Fruit fly (Drosophila melanogaster): ENCODE measurements around the gene CG8292.

CG8292 gene

dm6 chr2L:8211070-8211469 is 6.7 kb downstream of the CG8292 start, which contains the start of gene Ssb-c31a:
Ssb-c31a (plus strand) TSS chr2L:8211347.
- TF ChIP-seq CG14711 (tag; optimal IDR thresholded peaks at IDR 0.05), result peak; percentile 61
- peak; percentile 81 for TF ChIP-seq CG12768 (GFP tag; optimal IDR thresholded peaks at IDR 0.05)
- TF ChIP-seq Clk (GFP tag; optimal IDR thresholded peaks at IDR 0.05), result peak; percentile 42
- peak; percentile 55 for TF ChIP-seq ovo (GFP tag; optimal IDR thresholded peaks at IDR 0.05)
- peak; percentile 50 for TF ChIP-seq cic (GFP tag; optimal IDR thresholded peaks at IDR 0.05)
- TF ChIP-seq CG1620 (GFP tag; optimal IDR thresholded peaks at IDR 0.05), result peak; percentile 88
- TF ChIP-seq pad (GFP tag; optimal IDR thresholded peaks at IDR 0.05), result peak; percentile 69
- peak; percentile 94 for TF ChIP-seq kay (GFP tag; ENCODE audit: borderline replicate concordance)
- TF ChIP-seq Crg-1 (GFP tag; optimal IDR thresholded peaks at IDR 0.05), result peak; percentile 91
- peak; percentile 76 for TF ChIP-seq Mnt (GFP tag; optimal IDR thresholded peaks at IDR 0.05)
- TF ChIP-seq CG7045 (GFP tag; optimal IDR thresholded peaks at IDR 0.05), result peak; percentile 74
- TF ChIP-seq tj (GFP tag; optimal IDR thresholded peaks at IDR 0.05), result peak; percentile 69
- TF ChIP-seq bab1 (GFP tag; optimal IDR thresholded peaks at IDR 0.05), result peak; percentile 71
- TF ChIP-seq CG7101 (tag; optimal IDR thresholded peaks at IDR 0.05), result peak; percentile 83
- peak; percentile 75 for TF ChIP-seq Hr96 (GFP tag; optimal IDR thresholded peaks at IDR 0.05)
- TF ChIP-seq CG5204 (GFP tag; optimal IDR thresholded peaks at IDR 0.05), result peak; percentile 87
- no peak for TF ChIP-seq cnc (optimal IDR thresholded peaks at IDR 0.05)
- peak; percentile 72 for TF ChIP-seq CG33017 (tag; optimal IDR thresholded peaks at IDR 0.05)
- peak; percentile 74 for TF ChIP-seq CG11617 (GFP tag; optimal IDR thresholded peaks at IDR 0.05)
- TF ChIP-seq toe (GFP tag; optimal IDR thresholded peaks at IDR 0.05), result peak; percentile 87

dm6 chr2L:8210468-8210867 is 7.3 kb downstream of the CG8292 start:
- TF ChIP-seq ovo (GFP tag; optimal IDR thresholded peaks at IDR 0.05) (no peak), CG12768 (GFP tag; optimal IDR thresholded peaks at IDR 0.05) (no peak), pad (GFP tag; optimal IDR thresholded peaks at IDR 0.05) (no peak), CG1620 (GFP tag; optimal IDR thresholded peaks at IDR 0.05) (no peak), tj (GFP tag; optimal IDR thresholded peaks at IDR 0.05) (no peak), CG5204 (GFP tag; optimal IDR thresholded peaks at IDR 0.05) (no peak), CG7101 (tag; optimal IDR thresholded peaks at IDR 0.05) (no peak), CG33017 (tag; optimal IDR thresholded peaks at IDR 0.05) (no peak), CG7045 (GFP tag; optimal IDR thresholded peaks at IDR 0.05) (no peak), Crg-1 (GFP tag; optimal IDR thresholded peaks at IDR 0.05) (no peak), kay (GFP tag; ENCODE audit: borderline replicate concordance) (no peak), Mnt (GFP tag; optimal IDR thresholded peaks at IDR 0.05) (no peak), Clk (GFP tag; optimal IDR thresholded peaks at IDR 0.05) (no peak), toe (GFP tag; optimal IDR thresholded peaks at IDR 0.05) (no peak), CG14711 (tag; optimal IDR thresholded peaks at IDR 0.05) (no peak), CG11617 (GFP tag; optimal IDR thresholded peaks at IDR 0.05) (no peak), cic (GFP tag; optimal IDR thresholded peaks at IDR 0.05) (no peak), cnc (optimal IDR thresholded peaks at IDR 0.05) (no peak), Hr96 (GFP tag; optimal IDR thresholded peaks at IDR 0.05) (no peak), bab1 (GFP tag; optimal IDR thresholded peaks at IDR 0.05) (no peak)

- TF ChIP-seq pad (GFP tag; optimal IDR thresholded peaks at IDR 0.05) (no peak), kay (GFP tag; ENCODE audit: borderline replicate concordance) (peak; percentile 88)
Observed at dm6 chr2L:8209362-8209761, 8.5 kb downstream of the CG8292 start.

dm6 chr2L:8205871-8206270 is 11.9 kb downstream of the CG8292 start, which contains the start of gene CG8419:
CG8419 (plus strand) TSS chr2L:8206171.
- no peak for TF ChIP-seq CG7045 (GFP tag; optimal IDR thresholded peaks at IDR 0.05)
- no peak for TF ChIP-seq cic (GFP tag; optimal IDR thresholded peaks at IDR 0.05)
- no peak for TF ChIP-seq CG14711 (tag; optimal IDR thresholded peaks at IDR 0.05)
- TF ChIP-seq Clk (GFP tag; optimal IDR thresholded peaks at IDR 0.05), result no peak
- no peak for TF ChIP-seq bab1 (GFP tag; optimal IDR thresholded peaks at IDR 0.05)
- no peak for TF ChIP-seq ovo (GFP tag; optimal IDR thresholded peaks at IDR 0.05)
- TF ChIP-seq kay (GFP tag; ENCODE audit: borderline replicate concordance), result no peak
- TF ChIP-seq cnc (optimal IDR thresholded peaks at IDR 0.05), result no peak
- TF ChIP-seq CG11617 (GFP tag; optimal IDR thresholded peaks at IDR 0.05), result no peak
- TF ChIP-seq pad (GFP tag; optimal IDR thresholded peaks at IDR 0.05), result no peak
- TF ChIP-seq CG12768 (GFP tag; optimal IDR thresholded peaks at IDR 0.05), result no peak
- TF ChIP-seq CG1620 (GFP tag; optimal IDR thresholded peaks at IDR 0.05), result no peak
- no peak for TF ChIP-seq Hr96 (GFP tag; optimal IDR thresholded peaks at IDR 0.05)
- no peak for TF ChIP-seq Mnt (GFP tag; optimal IDR thresholded peaks at IDR 0.05)

dm6 chr2L:8204996-8205567 is 12.7 kb downstream of the CG8292 start, which contains the start of gene SLC5A11:
SLC5A11 (minus strand) TSS chr2L:8205132.
- TF ChIP-seq CG33017 (tag; optimal IDR thresholded peaks at IDR 0.05), result peak; percentile 98
- peak; percentile 87 for TF ChIP-seq pad (GFP tag; optimal IDR thresholded peaks at IDR 0.05)
- peak; percentile 58 for TF ChIP-seq kay (GFP tag; ENCODE audit: borderline replicate concordance)
- TF ChIP-seq CG11617 (GFP tag; optimal IDR thresholded peaks at IDR 0.05), result peak; percentile 96
- peak; percentile 93 for TF ChIP-seq Clk (GFP tag; optimal IDR thresholded peaks at IDR 0.05)
- peak; percentile 75 for TF ChIP-seq tj (GFP tag; optimal IDR thresholded peaks at IDR 0.05)
- TF ChIP-seq bab1 (GFP tag; optimal IDR thresholded peaks at IDR 0.05), result peak; percentile 100
- peak; percentile 99 for TF ChIP-seq CG7045 (GFP tag; optimal IDR thresholded peaks at IDR 0.05)
- TF ChIP-seq CG12768 (GFP tag; optimal IDR thresholded peaks at IDR 0.05), result peak; percentile 96
- peak; percentile 96 for TF ChIP-seq toe (GFP tag; optimal IDR thresholded peaks at IDR 0.05)
- TF ChIP-seq CG14711 (tag; optimal IDR thresholded peaks at IDR 0.05), result peak; percentile 92
- TF ChIP-seq ovo (GFP tag; optimal IDR thresholded peaks at IDR 0.05), result peak; percentile 83
- TF ChIP-seq cic (GFP tag; optimal IDR thresholded peaks at IDR 0.05), result peak; percentile 98
- TF ChIP-seq Crg-1 (GFP tag; optimal IDR thresholded peaks at IDR 0.05), result peak; percentile 84
- peak; percentile 77 for TF ChIP-seq Mnt (GFP tag; optimal IDR thresholded peaks at IDR 0.05)
- peak; percentile 97 for TF ChIP-seq Hr96 (GFP tag; optimal IDR thresholded peaks at IDR 0.05)
- TF ChIP-seq cnc (optimal IDR thresholded peaks at IDR 0.05), result no peak
- peak; percentile 96 for TF ChIP-seq CG7101 (tag; optimal IDR thresholded peaks at IDR 0.05)
- peak; percentile 56 for TF ChIP-seq CG1620 (GFP tag; optimal IDR thresholded peaks at IDR 0.05)
- peak; percentile 84 for TF ChIP-seq CG5204 (GFP tag; optimal IDR thresholded peaks at IDR 0.05)

Data from whole organism, adult.